Worm (Caenorhabditis elegans): Measurements from ENCODE around the gene sec-31.

sec-31 gene

ce11 chrIV:11351563-11351962, 20.0 kb downstream of the sec-31 start:
- TF ChIP-seq sma-3 (GFP tag; optimal IDR thresholded peaks at IDR 0.05) (no peak), ZK546.5 (tag; optimal IDR thresholded peaks at IDR 0.05) (no peak), nhr-23 (tag; optimal IDR thresholded peaks at IDR 0.05) (no peak), nhr-237 (tag; optimal IDR thresholded peaks at IDR 0.05) (no peak), gmeb-1 (tag; optimal IDR thresholded peaks at IDR 0.05) (no peak), dmd-4 (tag; optimal IDR thresholded peaks at IDR 0.05) (no peak), nhr-25 (tag; optimal IDR thresholded peaks at IDR 0.05) (no peak), alr-1 (tag; optimal IDR thresholded peaks at IDR 0.05) (no peak), elt-1 (tag; optimal IDR thresholded peaks at IDR 0.05) (no peak)

- TF ChIP-seq sma-3 (GFP tag; optimal IDR thresholded peaks at IDR 0.05) (no peak), nhr-129 (tag; optimal IDR thresholded peaks at IDR 0.05) (peak; percentile 34), mbf-1 (tag; optimal IDR thresholded peaks at IDR 0.05) (no peak), mab-5 (tag; optimal IDR thresholded peaks at IDR 0.05) (peak; percentile 42), crh-2 (tag; optimal IDR thresholded peaks at IDR 0.05) (no peak), nhr-12 (tag; optimal IDR thresholded peaks at IDR 0.05) (no peak), sma-9 (GFP tag; optimal IDR thresholded peaks at IDR 0.05) (peak; percentile 69), sma-9 (tag; optimal IDR thresholded peaks at IDR 0.05) (no peak), lsy-2 (tag; optimal IDR thresholded peaks at IDR 0.05) (peak in 1 of 2 experiments; percentile 7), gmeb-1 (tag; optimal IDR thresholded peaks at IDR 0.05) (no peak), C34F6.9 (tag; optimal IDR thresholded peaks at IDR 0.05) (peak; percentile 38), nhr-23 (tag; optimal IDR thresholded peaks at IDR 0.05) (no peak), F13H6.1 (tag; optimal IDR thresholded peaks at IDR 0.05) (peak; percentile 62), dmd-4 (tag; optimal IDR thresholded peaks at IDR 0.05) (no peak)
Observed at ce11 chrIV:11350809-11351208, 20.8 kb downstream of the sec-31 start.

ce11 chrIV:11349747-11350146, 21.8 kb downstream of the sec-31 start:
- TF ChIP-seq nhr-12 (tag; optimal IDR thresholded peaks at IDR 0.05): no peak
- TF ChIP-seq dmd-4 (tag; optimal IDR thresholded peaks at IDR 0.05): no peak
- TF ChIP-seq nhr-10 (tag; optimal IDR thresholded peaks at IDR 0.05): no peak
- peak; percentile 11 for TF ChIP-seq ztf-4 (tag; optimal IDR thresholded peaks at IDR 0.05)
- no peak for TF ChIP-seq lin-11 (tag; optimal IDR thresholded peaks at IDR 0.05)
- TF ChIP-seq nhr-77 (tag; optimal IDR thresholded peaks at IDR 0.05): no peak
- TF ChIP-seq gmeb-1 (tag; optimal IDR thresholded peaks at IDR 0.05): no peak
- TF ChIP-seq ama-1 (optimal IDR thresholded peaks at IDR 0.05): no peak
- no peak for TF ChIP-seq ceh-16 (tag; optimal IDR thresholded peaks at IDR 0.05)
- TF ChIP-seq zag-1 (tag; optimal IDR thresholded peaks at IDR 0.05): peak; percentile 51
- TF ChIP-seq nhr-129 (tag; optimal IDR thresholded peaks at IDR 0.05): peak; percentile 2
- TF ChIP-seq nhr-25 (tag; optimal IDR thresholded peaks at IDR 0.05): no peak
- no peak for TF ChIP-seq ztf-1 (GFP tag; conservative IDR thresholded peaks at IDR 0.05)
- TF ChIP-seq nhr-6 (tag; optimal IDR thresholded peaks at IDR 0.05): no peak
- no peak for TF ChIP-seq nhr-23 (tag; optimal IDR thresholded peaks at IDR 0.05)
- TF ChIP-seq sma-9 (GFP tag; optimal IDR thresholded peaks at IDR 0.05): peak; percentile 13
- no peak for TF ChIP-seq sma-9 (tag; optimal IDR thresholded peaks at IDR 0.05)
- TF ChIP-seq elt-3 (tag; optimal IDR thresholded peaks at IDR 0.05): no peak
- no peak for TF ChIP-seq Y55F3AM.14 (GFP tag; optimal IDR thresholded peaks at IDR 0.05)
- TF ChIP-seq nhr-11 (tag; optimal IDR thresholded peaks at IDR 0.05): no peak
- no peak for TF ChIP-seq egl-27 (tag; optimal IDR thresholded peaks at IDR 0.05)
- no peak for TF ChIP-seq F13H6.1 (tag; optimal IDR thresholded peaks at IDR 0.05)
- TF ChIP-seq blmp-1 (tag; optimal IDR thresholded peaks at IDR 0.05; ENCODE audit: insufficient read depth): no peak
- TF ChIP-seq unc-39 (tag; optimal IDR thresholded peaks at IDR 0.05): no peak
- no peak for TF ChIP-seq lin-13 (GFP tag; optimal IDR thresholded peaks at IDR 0.05)
- no peak for TF ChIP-seq lin-39 (tag; optimal IDR thresholded peaks at IDR 0.05)
- no peak for TF ChIP-seq nhr-21 (tag; optimal IDR thresholded peaks at IDR 0.05)
- TF ChIP-seq nhr-237 (tag; optimal IDR thresholded peaks at IDR 0.05): no peak
- TF ChIP-seq lsy-2 (tag; optimal IDR thresholded peaks at IDR 0.05): peak in 1 of 2 experiments; percentile 49
- TF ChIP-seq peb-1 (tag; optimal IDR thresholded peaks at IDR 0.05): no peak
- no peak for TF ChIP-seq skn-1 (tag; optimal IDR thresholded peaks at IDR 0.05)
- no peak for TF ChIP-seq R02D3.7 (tag; optimal IDR thresholded peaks at IDR 0.05)
- TF ChIP-seq alr-1 (tag; optimal IDR thresholded peaks at IDR 0.05): no peak
- no peak for TF ChIP-seq ztf-11 (tag; optimal IDR thresholded peaks at IDR 0.05)
- TF ChIP-seq sma-3 (GFP tag; optimal IDR thresholded peaks at IDR 0.05): no peak
- TF ChIP-seq ZK546.5 (tag; optimal IDR thresholded peaks at IDR 0.05): no peak
- peak; percentile 44 for TF ChIP-seq unc-55 (GFP tag; optimal IDR thresholded peaks at IDR 0.05)
- TF ChIP-seq aly-2 (tag; optimal IDR thresholded peaks at IDR 0.05): no peak
- TF ChIP-seq crh-2 (tag; optimal IDR thresholded peaks at IDR 0.05): peak; percentile 34
- TF ChIP-seq ceh-82 (tag; optimal IDR thresholded peaks at IDR 0.05): no peak
- no peak for TF ChIP-seq snpc-4 (tag; optimal IDR thresholded peaks at IDR 0.05)
- no peak for TF ChIP-seq sem-4 (tag; optimal IDR thresholded peaks at IDR 0.05)
- TF ChIP-seq elt-1 (tag; optimal IDR thresholded peaks at IDR 0.05): no peak
- no peak for TF ChIP-seq fos-1 (tag; optimal IDR thresholded peaks at IDR 0.05)
- no peak for TF ChIP-seq unc-62 (GFP tag; optimal IDR thresholded peaks at IDR 0.05)
- peak in 1 of 2 experiments; percentile 57 for TF ChIP-seq mdl-1 (tag; optimal IDR thresholded peaks at IDR 0.05)
- TF ChIP-seq mbf-1 (tag; optimal IDR thresholded peaks at IDR 0.05): no peak
- TF ChIP-seq C34F6.9 (tag; optimal IDR thresholded peaks at IDR 0.05): peak; percentile 55

All from whole organism, L2 larva.